Worm (Caenorhabditis elegans): ENCODE measurements around the gene mcm-3.

mcm-3 gene

DNA sequence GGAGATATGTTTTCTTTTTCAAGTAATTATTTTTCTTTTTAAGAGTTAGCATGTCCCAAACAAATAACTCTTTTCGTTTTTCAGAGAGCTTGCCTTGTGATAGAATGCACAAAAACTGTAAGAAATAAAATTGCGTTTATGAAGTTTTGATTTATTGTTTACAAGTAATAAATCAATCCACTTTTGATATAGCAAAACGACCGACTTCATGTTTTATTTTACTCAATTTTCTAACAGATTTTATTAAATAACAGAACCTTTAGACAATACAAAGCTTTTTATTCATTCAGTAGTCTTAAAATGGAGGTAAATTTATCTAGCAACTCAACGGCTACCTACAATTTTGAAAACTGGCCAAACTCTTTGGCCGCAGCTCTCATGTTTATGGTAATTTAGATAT is 35.4 kb upstream of the mcm-3 start, which contains the start of gene srx-78:
TSS of gene srx-78 (plus strand) at position 301 of the 400 bp plus-strand sequence.
- TF ChIP-seq lin-13 (GFP tag; optimal IDR thresholded peaks at IDR 0.05) (no peak), Y48G9A.11 (GFP tag; IDR thresholded peaks at IDR 0.05) (no peak), unc-39 (tag; optimal IDR thresholded peaks at IDR 0.05) (no peak)

ce11 chrV:15092666-15093065 is 33.3 kb upstream of the mcm-3 start, which contains the start of gene txt-12:
txt-12 (plus strand) TSS chrV:15092966.
- TF ChIP-seq cey-2 (tag; optimal IDR thresholded peaks at IDR 0.05; ENCODE audit: borderline replicate concordance, insufficient read depth), result no peak

- TF ChIP-seq Y75B8A.6 (GFP tag; IDR thresholded peaks at IDR 0.05) (no peak), nhr-111 (GFP tag; optimal IDR thresholded peaks at IDR 0.05) (no peak), F37D6.2 (tag; optimal IDR thresholded peaks at IDR 0.05) (no peak), tag-97 (GFP tag; IDR thresholded peaks at IDR 0.05) (no peak), madf-5 (GFP tag; IDR thresholded peaks at IDR 0.05) (no peak), lsy-2 (tag; optimal IDR thresholded peaks at IDR 0.05) (no peak), aha-1 (tag) (no peak), vab-7 (GFP tag; IDR thresholded peaks at IDR 0.05) (no peak), nhr-102 (tag; optimal IDR thresholded peaks at IDR 0.05) (no peak), sdz-12 (GFP tag; optimal IDR thresholded peaks at IDR 0.05) (no peak), zag-1 (tag; optimal IDR thresholded peaks at IDR 0.05) (no peak), T20F7.1 (GFP tag; optimal IDR thresholded peaks at IDR 0.05) (no peak), spr-1 (tag; optimal IDR thresholded peaks at IDR 0.05) (no peak), arid-1 (GFP tag; conservative IDR thresholded peaks at IDR 0.05) (no peak)
Measured at ce11 chrV:15090457-15090856, 31.1 kb upstream of the mcm-3 start, which contains the start of gene C01G10.17. C01G10.17 (plus strand) TSS chrV:15090757.

DNA sequence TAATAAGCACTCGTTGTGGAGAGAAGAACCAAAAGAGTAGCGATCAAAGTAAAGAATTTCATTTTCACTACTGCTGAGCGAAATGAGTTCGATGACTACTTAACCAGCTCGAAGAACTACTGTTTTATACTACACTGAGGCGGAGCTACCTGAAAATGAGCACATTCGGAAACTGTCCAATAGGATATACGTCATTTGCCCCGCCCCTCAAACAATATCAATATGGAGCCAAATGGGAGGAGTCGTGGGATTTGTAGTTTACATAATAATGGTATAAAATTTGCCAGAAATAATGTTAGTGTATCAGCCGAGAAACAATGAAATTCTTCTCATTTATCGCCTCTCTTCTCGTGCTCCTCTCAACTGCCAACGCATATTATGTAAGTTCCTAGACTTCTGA is 30.0 kb upstream of the mcm-3 start, which contains the start of the genes C01G10.5 and C01G10.4:
TSS of gene C01G10.5 (minus strand) at position 101 of the 400 bp plus-strand sequence.
TSS of gene C01G10.4 (plus strand) at position 303 of the 400 bp plus-strand sequence.
- no peak for TF ChIP-seq hmg-1.1 (GFP tag; IDR thresholded peaks at IDR 0.05)
- TF ChIP-seq nhr-42 (GFP tag; IDR thresholded peaks at IDR 0.05), result no peak
- TF ChIP-seq hlh-11 (tag; optimal IDR thresholded peaks at IDR 0.05), result no peak
- TF ChIP-seq R02D3.7 (tag; optimal IDR thresholded peaks at IDR 0.05), result no peak

ce11 chrV:15088613-15089012 is 29.2 kb upstream of the mcm-3 start, which contains the start of gene C01G10.18:
C01G10.18 (minus strand) TSS chrV:15088713.
- no peak for TF ChIP-seq nhr-6 (tag; optimal IDR thresholded peaks at IDR 0.05)
- no peak for TF ChIP-seq unc-130 (GFP tag; optimal IDR thresholded peaks at IDR 0.05)
- TF ChIP-seq zip-11 (GFP tag; IDR thresholded peaks at IDR 0.05), result no peak
- TF ChIP-seq F49E8.2 (tag; optimal IDR thresholded peaks at IDR 0.05; ENCODE audit: borderline replicate concordance), result no peak
- no peak for TF ChIP-seq madf-9 (GFP tag; conservative IDR thresholded peaks at IDR 0.05)
- TF ChIP-seq nhr-111 (GFP tag; optimal IDR thresholded peaks at IDR 0.05), result no peak
- TF ChIP-seq saeg-2 (GFP tag; IDR thresholded peaks at IDR 0.05), result no peak
- TF ChIP-seq D1046.2 (GFP tag; IDR thresholded peaks at IDR 0.05), result no peak
- TF ChIP-seq mxl-3 (GFP tag; optimal IDR thresholded peaks at IDR 0.05), result no peak
- no peak for TF ChIP-seq zfp-2 (tag; optimal IDR thresholded peaks at IDR 0.05)
- no peak for TF ChIP-seq ZK546.5 (tag; optimal IDR thresholded peaks at IDR 0.05)

ce11 chrV:15087207-15087706 is 27.9 kb upstream of the mcm-3 start, which contains the start of the genes C01G10.15 and C01G10.6:
C01G10.15 (minus strand) TSS chrV:15087307.
C01G10.6 (plus strand) TSS chrV:15087656.
- TF ChIP-seq dmd-9 (GFP tag; IDR thresholded peaks at IDR 0.05) (no peak), nhr-102 (tag; optimal IDR thresholded peaks at IDR 0.05) (no peak), F37D6.2 (tag; optimal IDR thresholded peaks at IDR 0.05) (no peak), Y48G9A.11 (GFP tag; IDR thresholded peaks at IDR 0.05) (no peak), fkh-10 (GFP tag; optimal IDR thresholded peaks at IDR 0.05) (no peak), snpc-4 (tag; optimal IDR thresholded peaks at IDR 0.05) (no peak), fos-1 (tag; optimal IDR thresholded peaks at IDR 0.05) (no peak)

Measured in whole organism, L4 larva.